Fruit fly (Drosophila melanogaster): ENCODE data around the gene Cpr97Ea.

Cpr97Ea gene

DNA sequence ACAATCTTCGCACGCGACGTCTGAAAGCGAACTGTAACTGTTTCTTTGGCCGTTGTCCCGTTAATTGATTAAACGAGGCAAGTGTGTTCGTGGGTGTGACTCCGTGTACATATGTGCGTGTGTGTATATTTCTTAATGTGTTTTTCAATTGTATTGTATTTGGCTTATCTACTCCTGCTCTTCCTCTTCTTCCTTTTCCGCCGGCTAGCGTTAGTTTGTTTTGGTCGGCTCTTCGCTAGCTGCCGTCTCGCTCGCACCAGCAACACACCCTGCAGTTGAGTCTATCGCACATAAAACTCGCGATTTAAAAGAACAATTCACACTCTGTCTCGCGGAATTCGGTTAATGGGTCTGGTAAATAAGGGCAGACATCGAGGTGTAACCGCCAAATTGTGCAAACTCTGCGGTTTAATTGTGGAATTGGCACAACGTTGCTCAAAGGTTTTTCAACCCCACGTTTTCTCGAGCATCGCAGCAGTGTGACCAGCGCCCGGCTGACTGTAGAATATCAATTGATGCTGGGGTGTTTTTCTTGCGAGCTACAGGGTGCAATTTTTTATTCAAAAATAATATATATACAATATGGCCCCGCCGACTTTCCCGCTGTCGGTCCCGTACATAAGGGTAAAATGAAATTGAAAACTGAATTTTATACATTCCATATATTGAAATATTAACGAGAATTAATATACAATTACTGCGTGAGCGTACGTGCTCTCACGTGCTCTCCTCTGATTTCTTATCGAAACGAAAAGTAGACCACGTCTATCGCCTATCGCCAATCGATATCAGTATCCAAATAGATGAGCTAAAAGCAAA, 24.4 kb upstream of the Cpr97Ea start, which contains the start of the genes gb and CG5815 (continued):
- peak; percentile 76 for TF ChIP-seq Mio (GFP tag; optimal IDR thresholded peaks at IDR 0.05)
- no peak for TF ChIP-seq pan (optimal IDR thresholded peaks at IDR 0.05)
- peak; percentile 89 for TF ChIP-seq OdsH (GFP tag; optimal IDR thresholded peaks at IDR 0.05)
- no peak for TF ChIP-seq lola (GFP tag; optimal IDR thresholded peaks at IDR 0.05)
- peak; percentile 88 for TF ChIP-seq sv (GFP tag; optimal IDR thresholded peaks at IDR 0.05)

dm6 chr3R:27109458-27109857, 21.9 kb upstream of the Cpr97Ea start:
- no peak for TF ChIP-seq HLH106 (tag; optimal IDR thresholded peaks at IDR 0.05)
- no peak for TF ChIP-seq rgr (GFP tag; optimal IDR thresholded peaks at IDR 0.05)
- TF ChIP-seq pan (optimal IDR thresholded peaks at IDR 0.05), result no peak
- no peak for TF ChIP-seq Hr83 (GFP tag; optimal IDR thresholded peaks at IDR 0.05; ENCODE audit: poor library complexity, severe bottlenecking)
- TF ChIP-seq Hr78 (GFP tag; optimal IDR thresholded peaks at IDR 0.05), result no peak
- no peak for TF ChIP-seq Hnf4 (GFP tag; optimal IDR thresholded peaks at IDR 0.05)
- TF ChIP-seq Jra (GFP tag; optimal IDR thresholded peaks at IDR 0.05), result no peak
- TF ChIP-seq dmrt93B (GFP tag; optimal IDR thresholded peaks at IDR 0.05), result no peak
- TF ChIP-seq Rel (GFP tag; optimal IDR thresholded peaks at IDR 0.05), result no peak
- no peak for TF ChIP-seq Rel (tag; optimal IDR thresholded peaks at IDR 0.05)
- TF ChIP-seq tai (GFP tag; optimal IDR thresholded peaks at IDR 0.05), result no peak
- TF ChIP-seq brk (GFP tag; optimal IDR thresholded peaks at IDR 0.05), result no peak

dm6 chr3R:27108111-27108510, 20.5 kb upstream of the Cpr97Ea start:
- TF ChIP-seq Jra (GFP tag; optimal IDR thresholded peaks at IDR 0.05) (no peak), ey (GFP tag; optimal IDR thresholded peaks at IDR 0.05) (no peak)

dm6 chr3R:27106134-27106694, 18.6 kb upstream of the Cpr97Ea start, which contains the start of gene CAH9:
Gene CAH9, minus strand, starts transcription at chr3R:27106184.
- TF ChIP-seq usp (GFP tag; optimal IDR thresholded peaks at IDR 0.05) (no peak), Rel (GFP tag; optimal IDR thresholded peaks at IDR 0.05) (no peak), Rel (tag; optimal IDR thresholded peaks at IDR 0.05) (peak; percentile 66)

dm6 chr3R:27105439-27105838, 17.9 kb upstream of the Cpr97Ea start:
- TF ChIP-seq dsf (GFP tag; optimal IDR thresholded peaks at IDR 0.05; ENCODE audit: borderline replicate concordance) (no peak), sage (GFP tag; optimal IDR thresholded peaks at IDR 0.05) (no peak), dmrt93B (GFP tag; optimal IDR thresholded peaks at IDR 0.05) (no peak), Vsx2 (GFP tag; optimal IDR thresholded peaks at IDR 0.05; ENCODE audit: partially characterized antibody) (no peak)

- no peak for TF ChIP-seq HLH106 (tag; optimal IDR thresholded peaks at IDR 0.05)
- TF ChIP-seq Vsx2 (GFP tag; optimal IDR thresholded peaks at IDR 0.05; ENCODE audit: partially characterized antibody), result no peak
- no peak for TF ChIP-seq tai (GFP tag; optimal IDR thresholded peaks at IDR 0.05)
- TF ChIP-seq Hnf4 (GFP tag; optimal IDR thresholded peaks at IDR 0.05), result no peak
- no peak for TF ChIP-seq Dfd (GFP tag; optimal IDR thresholded peaks at IDR 0.05)
- no peak for TF ChIP-seq lola (GFP tag; optimal IDR thresholded peaks at IDR 0.05)
- TF ChIP-seq br (GFP tag; optimal IDR thresholded peaks at IDR 0.05), result no peak
- no peak for TF ChIP-seq Hr83 (GFP tag; optimal IDR thresholded peaks at IDR 0.05; ENCODE audit: poor library complexity, severe bottlenecking)
- TF ChIP-seq dsf (GFP tag; optimal IDR thresholded peaks at IDR 0.05; ENCODE audit: borderline replicate concordance), result no peak
- TF ChIP-seq OdsH (GFP tag; optimal IDR thresholded peaks at IDR 0.05), result no peak
- no peak for TF ChIP-seq h (GFP tag; optimal IDR thresholded peaks at IDR 0.05)
- TF ChIP-seq CrebA (GFP tag; optimal IDR thresholded peaks at IDR 0.05; ENCODE audit: borderline replicate concordance), result no peak
- no peak for TF ChIP-seq CG32264 (GFP tag; optimal IDR thresholded peaks at IDR 0.05)
These were observed 13.4 kb upstream of the Cpr97Ea start, which contains the start of gene Jhbp11 for dm6 chr3R:27100930-27101329. Gene Jhbp11, plus strand, starts transcription at chr3R:27101230.

DNA sequence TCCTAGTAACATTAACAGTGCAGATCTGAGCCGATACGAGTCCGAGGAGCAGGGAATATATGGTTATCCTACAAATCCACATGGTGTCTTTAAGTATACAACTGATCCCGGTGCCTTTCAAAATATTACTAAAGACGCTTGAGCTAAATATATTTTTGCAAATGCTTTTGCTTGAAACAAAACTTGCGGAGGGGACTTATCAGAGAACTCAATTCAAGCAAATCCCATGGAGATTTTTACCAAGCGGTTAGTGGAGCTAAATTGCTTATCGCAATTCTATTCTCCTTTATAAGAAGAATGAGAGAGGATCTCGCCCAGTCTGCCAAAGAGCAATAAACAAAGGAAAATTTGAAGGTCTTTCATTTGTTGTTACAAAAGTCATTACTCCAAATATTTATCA, 12.0 kb upstream of the Cpr97Ea start, which contains the start of gene eater:
eater (minus strand) TSS at position 101 of the 400 bp plus-strand sequence.
- no peak for TF ChIP-seq rgr (GFP tag; optimal IDR thresholded peaks at IDR 0.05)
- TF ChIP-seq Mio (GFP tag; optimal IDR thresholded peaks at IDR 0.05), result no peak
- TF ChIP-seq Abd-B (GFP tag; optimal IDR thresholded peaks at IDR 0.05), result no peak
- no peak for TF ChIP-seq sage (GFP tag; optimal IDR thresholded peaks at IDR 0.05)
- TF ChIP-seq pan (optimal IDR thresholded peaks at IDR 0.05), result no peak
- no peak for TF ChIP-seq Hnf4 (GFP tag; optimal IDR thresholded peaks at IDR 0.05)
- TF ChIP-seq ey (GFP tag; optimal IDR thresholded peaks at IDR 0.05), result no peak
- no peak for TF ChIP-seq woc (GFP tag; optimal IDR thresholded peaks at IDR 0.05)
- TF ChIP-seq usp (GFP tag; optimal IDR thresholded peaks at IDR 0.05), result no peak
- TF ChIP-seq CrebA (GFP tag; optimal IDR thresholded peaks at IDR 0.05; ENCODE audit: borderline replicate concordance), result no peak
- TF ChIP-seq dmrt93B (GFP tag; optimal IDR thresholded peaks at IDR 0.05), result no peak
- TF ChIP-seq Vsx2 (GFP tag; optimal IDR thresholded peaks at IDR 0.05; ENCODE audit: partially characterized antibody), result no peak
- TF ChIP-seq br (GFP tag; optimal IDR thresholded peaks at IDR 0.05), result no peak
- no peak for TF ChIP-seq GATAd (GFP tag; optimal IDR thresholded peaks at IDR 0.05)
- no peak for TF ChIP-seq lola (GFP tag; optimal IDR thresholded peaks at IDR 0.05)
- TF ChIP-seq Hr78 (GFP tag; optimal IDR thresholded peaks at IDR 0.05), result no peak
- TF ChIP-seq h (GFP tag; optimal IDR thresholded peaks at IDR 0.05), result no peak
- TF ChIP-seq Jra (GFP tag; optimal IDR thresholded peaks at IDR 0.05), result no peak

Data from whole organism, wandering third instar larva.